Worm (Caenorhabditis elegans): ENCODE measurements around the gene T05G5.1.

Gene T05G5.1

DNA sequence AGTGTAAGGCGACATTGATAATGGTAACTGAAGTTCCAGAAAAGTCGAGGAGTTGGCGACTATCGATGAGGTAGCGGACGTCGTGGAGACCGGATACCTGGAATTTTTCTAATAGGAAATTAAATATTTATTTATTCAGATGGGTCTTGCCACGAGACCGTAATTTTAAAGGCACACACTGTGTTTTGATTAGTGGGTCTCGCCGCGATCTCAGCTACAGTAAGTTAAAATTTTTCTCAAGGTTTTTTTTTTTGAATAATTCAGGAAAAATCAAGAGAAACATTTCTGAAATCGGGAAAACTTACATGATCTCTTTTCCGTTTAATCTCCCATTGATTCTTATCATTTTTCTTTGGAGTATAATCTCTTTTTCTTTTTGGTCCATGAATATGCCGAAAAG is 35.9 kb upstream of the T05G5.1 start:
- TF ChIP-seq ceh-82 (tag; optimal IDR thresholded peaks at IDR 0.05), result no peak
- TF ChIP-seq sma-9 (GFP tag; optimal IDR thresholded peaks at IDR 0.05), result no peak
- no peak for TF ChIP-seq sma-9 (tag; optimal IDR thresholded peaks at IDR 0.05)
- TF ChIP-seq nhr-77 (tag; optimal IDR thresholded peaks at IDR 0.05), result no peak
- TF ChIP-seq sem-4 (tag; optimal IDR thresholded peaks at IDR 0.05), result no peak
- no peak for TF ChIP-seq peb-1 (tag; optimal IDR thresholded peaks at IDR 0.05)
- TF ChIP-seq nhr-237 (tag; optimal IDR thresholded peaks at IDR 0.05), result no peak
- no peak for TF ChIP-seq egl-27 (tag; optimal IDR thresholded peaks at IDR 0.05)

- TF ChIP-seq nhr-21 (tag; optimal IDR thresholded peaks at IDR 0.05) (no peak), C34F6.9 (tag; optimal IDR thresholded peaks at IDR 0.05) (peak; percentile 22), mab-5 (tag; optimal IDR thresholded peaks at IDR 0.05) (no peak), nhr-129 (tag; optimal IDR thresholded peaks at IDR 0.05) (peak; percentile 5), nhr-77 (tag; optimal IDR thresholded peaks at IDR 0.05) (no peak), lsy-2 (tag; optimal IDR thresholded peaks at IDR 0.05) (peak in 1 of 2 experiments; percentile 15), ZK546.5 (tag; optimal IDR thresholded peaks at IDR 0.05) (no peak)
These were observed 33.2 kb upstream of the T05G5.1 start, which contains the start of gene usp-46 for ce11 chrIII:9776323-9776722. Gene usp-46 (plus strand): TSS chrIII:9776623.

- TF ChIP-seq lsy-2 (tag; optimal IDR thresholded peaks at IDR 0.05) (peak in 1 of 2 experiments; percentile 39), unc-55 (GFP tag; optimal IDR thresholded peaks at IDR 0.05) (peak; percentile 27), elt-1 (tag; optimal IDR thresholded peaks at IDR 0.05) (no peak), snpc-4 (tag; optimal IDR thresholded peaks at IDR 0.05) (no peak), gmeb-1 (tag; optimal IDR thresholded peaks at IDR 0.05) (peak; percentile 59), unc-39 (tag; optimal IDR thresholded peaks at IDR 0.05) (no peak)
These were observed 32.8 kb upstream of the T05G5.1 start for ce11 chrIII:9775916-9776315.

ce11 chrIII:9772394-9772793 is 29.3 kb upstream of the T05G5.1 start:
- TF ChIP-seq snpc-4 (tag; optimal IDR thresholded peaks at IDR 0.05) (no peak), nhr-6 (tag; optimal IDR thresholded peaks at IDR 0.05) (no peak), ztf-4 (tag; optimal IDR thresholded peaks at IDR 0.05) (no peak), F13H6.1 (tag; optimal IDR thresholded peaks at IDR 0.05) (no peak), unc-62 (GFP tag; optimal IDR thresholded peaks at IDR 0.05) (no peak), nhr-21 (tag; optimal IDR thresholded peaks at IDR 0.05) (no peak), nhr-11 (tag; optimal IDR thresholded peaks at IDR 0.05) (no peak), nhr-10 (tag; optimal IDR thresholded peaks at IDR 0.05) (no peak), C34F6.9 (tag; optimal IDR thresholded peaks at IDR 0.05) (no peak), nhr-23 (tag; optimal IDR thresholded peaks at IDR 0.05) (no peak), unc-55 (GFP tag; optimal IDR thresholded peaks at IDR 0.05) (no peak), peb-1 (tag; optimal IDR thresholded peaks at IDR 0.05) (no peak), gmeb-1 (tag; optimal IDR thresholded peaks at IDR 0.05) (no peak), zag-1 (tag; optimal IDR thresholded peaks at IDR 0.05) (no peak), nhr-77 (tag; optimal IDR thresholded peaks at IDR 0.05) (no peak), skn-1 (tag; optimal IDR thresholded peaks at IDR 0.05) (no peak), sma-9 (GFP tag; optimal IDR thresholded peaks at IDR 0.05) (no peak), sma-9 (tag; optimal IDR thresholded peaks at IDR 0.05) (no peak), aly-2 (tag; optimal IDR thresholded peaks at IDR 0.05) (no peak)

- TF ChIP-seq ztf-11 (tag; optimal IDR thresholded peaks at IDR 0.05) (no peak), nhr-6 (tag; optimal IDR thresholded peaks at IDR 0.05) (no peak), nhr-25 (tag; optimal IDR thresholded peaks at IDR 0.05) (no peak), nhr-12 (tag; optimal IDR thresholded peaks at IDR 0.05) (no peak), gmeb-1 (tag; optimal IDR thresholded peaks at IDR 0.05) (no peak)
These were observed 27.5 kb upstream of the T05G5.1 start for ce11 chrIII:9770590-9770989.

DNA sequence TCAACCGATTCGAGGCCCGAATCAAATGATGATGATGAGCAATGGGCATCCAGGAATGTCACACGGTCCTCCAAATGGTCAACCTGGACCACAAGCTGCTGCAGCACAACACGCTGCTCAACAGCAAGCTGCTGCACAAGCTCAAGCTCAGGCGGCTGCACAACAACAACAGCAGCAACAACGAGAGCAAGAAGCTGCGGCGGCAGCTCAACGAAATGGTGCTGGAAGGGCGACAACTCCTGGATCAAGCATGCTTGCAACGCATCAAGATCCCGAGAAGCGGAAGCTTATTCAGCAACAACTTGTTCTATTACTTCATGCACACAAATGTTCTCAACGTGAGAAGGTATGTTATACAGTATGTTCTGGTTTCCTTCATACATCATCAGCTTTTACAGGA is 24.9 kb upstream of the T05G5.1 start:
- TF ChIP-seq F13H6.1 (tag; optimal IDR thresholded peaks at IDR 0.05) (no peak), R02D3.7 (tag; optimal IDR thresholded peaks at IDR 0.05) (no peak), lin-11 (tag; optimal IDR thresholded peaks at IDR 0.05) (no peak), mdl-1 (tag; optimal IDR thresholded peaks at IDR 0.05) (no peak), Y55F3AM.14 (GFP tag; optimal IDR thresholded peaks at IDR 0.05) (no peak), nhr-77 (tag; optimal IDR thresholded peaks at IDR 0.05) (no peak), unc-55 (GFP tag; optimal IDR thresholded peaks at IDR 0.05) (no peak), nhr-25 (tag; optimal IDR thresholded peaks at IDR 0.05) (no peak), nhr-10 (tag; optimal IDR thresholded peaks at IDR 0.05) (no peak), lsy-2 (tag; optimal IDR thresholded peaks at IDR 0.05) (no peak), ztf-11 (tag; optimal IDR thresholded peaks at IDR 0.05) (no peak), ZK546.5 (tag; optimal IDR thresholded peaks at IDR 0.05) (no peak), mab-5 (tag; optimal IDR thresholded peaks at IDR 0.05) (no peak), snpc-4 (tag; optimal IDR thresholded peaks at IDR 0.05) (no peak), unc-62 (GFP tag; optimal IDR thresholded peaks at IDR 0.05) (no peak)

Data from whole organism, L2 larva.